Worm (Caenorhabditis elegans) whole organism, late embryonic: ENCODE data around the gene clec-254.

Source experiments
- C38D4.7 ChIP-seq: fragments of 200-800 bp; sonication (Bioruptor generic); optimal IDR thresholded peaks from 2 replicates; lab custom pipeline; 2018; ENCODE audit warnings: mild to moderate bottlenecking, missing genetic modification characterization, moderate library complexity, missing compliant biosample characterization
- hlh-30 ChIP-seq: sonication (generic microtip); optimal IDR thresholded peaks from 2 replicates; lab custom pipeline; 2017; ENCODE audit warnings: antibody characterized with exemption, missing genetic modification characterization, missing compliant biosample characterization; ENCODE audit not compliant: insufficient read depth
- nhr-11 ChIP-seq: fragments of 150-350 bp; optimal IDR thresholded peaks from 2 replicates; lab custom pipeline; 2014; ENCODE audit warnings: missing biosample characterization, missing genetic modification characterization
- pag-3 ChIP-seq: sonication (generic microtip); optimal IDR thresholded peaks from 2 replicates; lab custom pipeline; 2016; ENCODE audit warnings: missing compliant biosample characterization, missing genetic modification characterization, borderline replicate concordance
- pha-4 ChIP-seq: fragments of 150-350 bp; optimal IDR thresholded peaks from 2 replicates; lab custom pipeline; 2018; ENCODE audit warnings: missing biosample characterization, missing genetic modification reagents, missing genetic modification characterization
- pqm-1 ChIP-seq: sonication (generic microtip); optimal IDR thresholded peaks from 2 replicates; lab custom pipeline; 2016; ENCODE audit warnings: missing genetic modification characterization, missing compliant biosample characterization
- rnt-1 ChIP-seq: sonication (generic microtip); optimal IDR thresholded peaks from 2 replicates; lab custom pipeline; 2016; ENCODE audit warnings: missing genetic modification characterization, missing compliant biosample characterization

DNA sequence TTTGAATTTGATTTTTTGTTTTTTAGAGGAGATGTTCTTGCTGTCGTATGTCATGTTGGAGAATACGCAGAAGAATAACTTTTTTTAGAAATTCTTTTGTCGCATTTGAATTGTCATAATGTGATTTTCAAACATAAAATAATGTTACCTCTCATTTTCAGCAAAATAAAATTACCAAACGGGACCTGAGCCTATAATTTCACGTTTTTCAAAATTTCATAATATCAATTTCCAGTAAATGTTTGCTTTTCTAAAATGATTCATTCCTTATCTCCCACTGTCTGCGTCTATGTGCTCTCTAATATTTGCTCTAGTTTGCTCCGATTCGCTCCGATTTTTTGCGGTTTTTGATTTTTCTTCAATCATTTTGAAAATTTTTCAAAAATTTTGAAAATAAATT lies 36.4 kb upstream of the clec-254 start, which contains the start of gene nhr-231:
- TF ChIP-seq rnt-1 (tag; lab: Kevin White, UChicago) (no peak), nhr-11 (tag; lab: Kevin White, UChicago) (no peak), pag-3 (tag; lab: Kevin White, UChicago) (no peak), pha-4 (no peak), C38D4.7 (GFP tag; lab: Kevin White, UChicago) (no peak), pqm-1 (tag; lab: Kevin White, UChicago) (no peak), hlh-30 (tag; lab: Kevin White, UChicago) (no peak)
